Worm (Caenorhabditis elegans) whole organism, midembryonic: ENCODE data around the gene phf-10.
A peak's percentile ranks its signal among the peaks of the same experiment; 100 is the strongest.

ENCODE experiments used
- T22C8.4 ChIP-seq: fragments of 200-800 bp; sonication (Bioruptor generic); IDR thresholded peaks from 2 replicates; pipeline ENCODE4 v1.3.6; 2022; ENCODE audit warnings: missing genetic modification characterization, missing compliant biosample characterization
- cog-1 ChIP-seq: sonication (generic microtip); optimal IDR thresholded peaks from 2 replicates; lab custom pipeline; 2016; ENCODE audit warnings: missing genetic modification characterization, missing compliant biosample characterization
- flt-1 ChIP-seq: fragments of 200-800 bp; sonication (Bioruptor generic); IDR thresholded peaks from 2 replicates; pipeline ENCODE4 v1.3.6; 2022; ENCODE audit warnings: missing genetic modification characterization, missing compliant biosample characterization
- klf-2 ChIP-seq: fragments of 200-800 bp; sonication (Bioruptor generic); conservative IDR thresholded peaks from 2 replicates; pipeline ENCODE4 v1.3.6; 2022; ENCODE audit warnings: missing genetic modification reagents, missing genetic modification characterization, missing compliant biosample characterization
- med-1 ChIP-seq: sonication (generic microtip); optimal IDR thresholded peaks from 2 replicates; lab custom pipeline; 2017; ENCODE audit warnings: missing genetic modification characterization, mild to moderate bottlenecking, missing compliant biosample characterization, antibody characterized with exemption, missing genetic modification reagents; ENCODE audit not compliant: insufficient read depth
- ref-1 ChIP-seq: fragments of 200-800 bp; sonication (Bioruptor generic); conservative IDR thresholded peaks from 2 replicates; pipeline ENCODE4 v1.3.6; 2022; ENCODE audit warnings: missing genetic modification reagents, missing genetic modification characterization, missing compliant biosample characterization
- tab-1 ChIP-seq: fragments of 200-800 bp; sonication (Bioruptor generic); IDR thresholded peaks from 2 replicates; pipeline ENCODE4 v1.3.6; 2022; ENCODE audit warnings: missing genetic modification characterization, missing compliant biosample characterization
- ztf-23 ChIP-seq: fragments of 200-800 bp; sonication (Bioruptor generic); IDR thresholded peaks from 2 replicates; pipeline ENCODE4 v1.3.6; 2022; ENCODE audit warnings: missing genetic modification reagents, missing genetic modification characterization, missing compliant biosample characterization
- ztf-29 ChIP-seq: fragments of 200-800 bp; sonication (Bioruptor generic); IDR thresholded peaks from 2 replicates; pipeline ENCODE4 v1.3.6; 2022; ENCODE audit warnings: missing genetic modification reagents, missing genetic modification characterization, missing compliant biosample characterization

phf-10 gene

DNA sequence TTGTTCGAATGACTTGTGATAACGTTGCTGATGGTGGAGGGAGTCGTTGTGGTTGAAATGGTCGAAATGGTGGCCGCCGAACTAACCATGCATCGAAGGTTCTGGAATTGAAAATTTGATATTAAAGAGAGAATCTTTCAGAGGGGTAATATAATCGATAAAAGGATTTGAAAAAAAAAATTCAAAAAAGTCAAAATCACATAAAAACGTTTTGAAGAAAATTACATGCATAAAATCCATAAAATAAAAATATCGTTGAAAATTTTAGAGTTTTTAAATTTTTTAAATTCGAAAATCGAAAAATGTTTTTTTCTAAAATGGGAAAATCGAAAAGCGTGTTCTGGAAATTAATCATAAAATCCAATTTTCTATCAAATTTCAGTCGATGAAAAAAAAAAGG, 29.7 kb downstream of the phf-10 start, which contains the start of gene npr-5:
Gene npr-5, minus strand, starts transcription at position 101 of the 400 bp plus-strand sequence.
- TF ChIP-seq klf-2 (GFP tag; lab: Robert Waterston, UW), result no peak
- TF ChIP-seq ref-1 (GFP tag; lab: Robert Waterston, UW), result no peak
- TF ChIP-seq tab-1 (GFP tag; lab: Robert Waterston, UW), result no peak
- no peak for TF ChIP-seq cog-1 (tag; lab: Kevin White, UChicago)
- TF ChIP-seq T22C8.4 (GFP tag; lab: Robert Waterston, UW), result no peak
- no peak for TF ChIP-seq med-1 (GFP tag; lab: Kevin White, UChicago)

DNA sequence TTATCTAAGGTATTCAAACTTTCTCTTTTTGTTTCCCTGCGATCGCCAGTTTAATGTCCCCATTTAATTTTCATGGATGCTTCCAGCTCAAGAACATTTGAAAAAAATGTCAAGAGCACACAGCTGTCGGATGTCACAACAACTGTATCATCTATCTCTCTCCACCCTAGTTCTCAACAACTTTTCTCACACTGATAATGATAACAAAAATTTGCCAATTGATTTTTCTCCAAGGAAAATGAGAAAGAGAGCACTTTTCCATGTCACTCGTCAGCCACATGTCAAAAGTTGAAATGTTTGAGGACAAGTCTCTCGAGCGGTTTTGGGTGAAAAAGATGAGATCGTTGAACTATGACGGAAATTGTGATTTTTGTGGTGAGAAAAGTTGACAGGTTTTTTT, 30.3 kb downstream of the phf-10 start:
- no peak for TF ChIP-seq ref-1 (GFP tag; lab: Robert Waterston, UW)
- TF ChIP-seq tab-1 (GFP tag; lab: Robert Waterston, UW), result no peak
- no peak for TF ChIP-seq ztf-29 (GFP tag; lab: Robert Waterston, UW)

DNA sequence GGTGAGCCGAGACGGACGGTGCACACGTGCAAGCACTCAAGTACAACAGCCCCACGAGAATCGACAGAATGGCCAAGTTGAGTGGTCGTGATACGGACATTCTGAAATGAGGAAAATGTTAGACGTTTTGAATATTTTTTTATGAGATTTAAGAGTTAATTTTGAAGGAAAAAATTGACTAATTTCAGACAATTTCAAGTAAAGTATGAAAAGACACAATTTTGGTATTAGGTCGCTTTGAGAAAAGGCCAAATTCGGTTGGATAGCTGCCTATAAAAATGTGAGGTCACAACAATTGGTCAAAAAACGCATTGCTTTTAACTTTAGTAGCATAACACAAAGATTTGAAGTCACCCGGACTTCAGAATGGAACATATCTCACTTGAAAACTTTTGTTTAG, 38.5 kb downstream of the phf-10 start, which contains the start of gene nlp-70:
Gene nlp-70, minus strand, starts transcription at position 101 of the 400 bp plus-strand sequence.
- TF ChIP-seq ref-1 (GFP tag; lab: Robert Waterston, UW) (no peak), klf-2 (GFP tag; lab: Robert Waterston, UW) (no peak)

DNA sequence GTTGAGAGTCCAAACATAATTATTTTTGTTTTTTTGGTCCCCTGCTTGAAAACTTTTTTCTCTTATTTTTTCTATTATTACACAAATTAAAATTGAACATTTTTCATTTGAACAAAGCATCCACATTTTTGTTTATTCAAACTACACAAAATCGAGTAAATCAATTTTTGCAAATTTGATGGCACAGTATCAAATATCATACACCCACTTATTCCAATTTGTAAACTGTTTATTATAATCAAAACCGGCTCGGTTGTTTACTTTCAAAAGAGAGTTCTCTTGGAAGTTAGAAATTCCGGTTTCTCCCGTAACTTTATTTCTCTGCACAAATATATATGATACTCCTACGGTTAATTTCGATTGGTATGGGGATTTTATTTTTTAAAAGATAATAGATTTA, 43.4 kb downstream of the phf-10 start, which contains the start of gene lgc-26:
Gene lgc-26, plus strand, starts transcription at position 301 of the 400 bp plus-strand sequence.
- no peak for TF ChIP-seq ztf-23 (GFP tag; lab: Robert Waterston, UW)
- TF ChIP-seq cog-1 (tag; lab: Kevin White, UChicago), result no peak
- TF ChIP-seq tab-1 (GFP tag; lab: Robert Waterston, UW), result no peak

DNA sequence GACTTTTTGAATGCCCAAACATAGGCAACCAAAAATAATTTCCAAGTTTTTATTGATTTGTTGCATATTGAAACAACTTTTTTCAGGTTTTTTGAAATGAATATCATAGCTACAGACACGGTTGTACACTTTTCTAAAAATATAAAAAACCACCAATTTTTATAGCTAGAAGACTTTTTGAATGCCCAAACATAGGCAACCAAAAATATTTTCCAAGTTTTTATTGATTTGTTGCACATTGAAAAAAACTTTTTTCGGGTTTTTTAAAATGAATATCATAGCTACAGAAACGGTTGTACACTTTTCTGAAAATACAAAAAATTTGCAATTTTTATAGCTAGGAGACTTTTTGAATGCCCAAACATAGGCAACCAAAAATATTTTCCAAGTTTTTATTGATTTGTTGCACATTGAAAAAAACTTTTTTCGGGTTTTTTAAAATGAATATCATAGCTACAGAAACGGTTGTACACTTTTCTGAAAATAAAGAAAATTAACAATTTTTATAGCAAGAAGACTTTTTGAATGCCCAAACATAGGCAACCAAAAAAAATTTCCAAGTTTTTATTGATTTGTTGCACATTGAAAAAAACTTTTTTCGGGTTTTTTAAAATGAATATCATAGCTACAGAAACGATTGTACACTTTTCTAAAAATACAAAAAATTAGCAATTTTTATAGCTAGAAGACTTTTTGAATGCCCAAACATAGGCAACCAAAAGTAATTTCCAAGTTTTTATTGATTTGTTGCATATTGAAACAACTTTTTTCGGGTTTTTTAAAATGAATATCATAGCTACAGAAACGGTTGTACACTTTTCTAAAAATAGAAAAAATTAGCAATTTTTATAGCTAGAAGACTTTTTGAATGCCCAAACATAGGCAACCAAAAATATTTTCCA, 46.1 kb downstream of the phf-10 start:
- peak; percentile 54 for TF ChIP-seq cog-1 (tag; lab: Kevin White, UChicago)

DNA sequence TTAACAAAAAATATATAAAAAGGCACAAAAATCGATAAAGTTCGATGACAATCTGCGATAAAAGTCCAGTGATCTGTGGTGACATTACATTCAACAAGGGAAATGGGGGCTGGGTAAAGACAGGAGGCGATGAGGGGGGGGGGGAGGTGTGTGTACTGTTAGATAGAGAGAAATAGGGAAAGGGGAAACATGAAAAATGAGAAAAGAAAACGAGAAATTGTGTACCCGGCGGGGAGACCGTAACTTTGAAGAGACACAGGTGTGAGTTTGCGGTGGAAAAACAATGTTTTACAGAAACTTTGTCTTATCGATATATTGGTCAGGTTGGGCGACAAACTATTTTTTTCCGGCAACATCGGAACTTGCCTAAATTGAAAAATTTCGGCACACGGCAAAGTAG, 51.0 kb downstream of the phf-10 start:
- TF ChIP-seq tab-1 (GFP tag; lab: Robert Waterston, UW), result no peak
- no peak for TF ChIP-seq T22C8.4 (GFP tag; lab: Robert Waterston, UW)
- TF ChIP-seq flt-1 (GFP tag; lab: Robert Waterston, UW), result no peak
- no peak for TF ChIP-seq klf-2 (GFP tag; lab: Robert Waterston, UW)
- no peak for TF ChIP-seq med-1 (GFP tag; lab: Kevin White, UChicago)
- no peak for TF ChIP-seq ref-1 (GFP tag; lab: Robert Waterston, UW)
- no peak for TF ChIP-seq ztf-29 (GFP tag; lab: Robert Waterston, UW)
- no peak for TF ChIP-seq cog-1 (tag; lab: Kevin White, UChicago)
- TF ChIP-seq ztf-23 (GFP tag; lab: Robert Waterston, UW), result no peak

DNA sequence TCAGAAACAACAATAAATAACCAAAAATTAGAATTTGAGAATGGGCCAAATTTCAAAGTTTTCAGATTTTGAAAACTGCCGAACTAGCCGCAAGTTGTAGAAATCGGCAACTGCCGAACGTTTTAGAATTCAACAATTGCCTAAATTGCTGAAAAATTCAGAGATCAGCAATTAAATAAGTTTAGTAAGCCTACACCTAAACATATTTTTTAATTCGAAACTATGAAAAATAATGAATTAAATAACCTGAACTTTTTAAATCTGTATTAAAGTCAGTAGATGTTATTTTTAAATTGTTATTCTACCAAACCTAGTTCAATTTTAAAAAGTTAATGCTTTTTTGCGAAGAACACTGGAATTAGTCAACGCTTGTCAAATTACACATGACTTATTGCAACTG, 52.6 kb downstream of the phf-10 start, which contains the start of gene nhr-204:
Gene nhr-204, minus strand, starts transcription at position 101 of the 400 bp plus-strand sequence.
- TF ChIP-seq ztf-29 (GFP tag; lab: Robert Waterston, UW) (no peak), cog-1 (tag; lab: Kevin White, UChicago) (no peak), med-1 (GFP tag; lab: Kevin White, UChicago) (no peak), tab-1 (GFP tag; lab: Robert Waterston, UW) (no peak), ref-1 (GFP tag; lab: Robert Waterston, UW) (no peak), T22C8.4 (GFP tag; lab: Robert Waterston, UW) (no peak), ztf-23 (GFP tag; lab: Robert Waterston, UW) (no peak), flt-1 (GFP tag; lab: Robert Waterston, UW) (no peak), klf-2 (GFP tag; lab: Robert Waterston, UW) (no peak)
